Fruit fly (Drosophila melanogaster) whole organism, embryonic: Measurements from ENCODE around the gene CG12477.

Source experiments
- Abd-B ChIP-seq: fragments of 200-800 bp; sonication (Bioruptor generic); optimal IDR thresholded peaks from 2 replicates; lab custom pipeline; 2018; ENCODE audit warnings: missing biosample characterization, mild to moderate bottlenecking, missing genetic modification characterization, moderate library complexity
- CG10274 ChIP-seq: fragments of 200-800 bp; sonication (Bioruptor generic); optimal IDR thresholded peaks from 3 replicates; lab custom pipeline; 2017; ENCODE audit warnings: missing biosample characterization, mild to moderate bottlenecking, missing genetic modification characterization
- CG10565 ChIP-seq: fragments of 200-800 bp; sonication (Bioruptor generic); optimal IDR thresholded peaks from 3 replicates; lab custom pipeline; 2016; ENCODE audit warnings: missing biosample characterization, mild to moderate bottlenecking, missing genetic modification characterization
- CG10654 ChIP-seq: fragments of 200-800 bp; sonication (Bioruptor generic); optimal IDR thresholded peaks from 2 replicates; lab custom pipeline; 2016; ENCODE audit warnings: missing biosample characterization, missing genetic modification characterization
- CG11696 ChIP-seq: fragments of 200-800 bp; sonication (Bioruptor generic); IDR thresholded peaks from 2 replicates; pipeline ENCODE4 v1.3.6; 2022; ENCODE audit warnings: missing biosample characterization, missing genetic modification characterization
- CG12769 ChIP-seq: fragments of 200-800 bp; sonication (Bioruptor generic); optimal IDR thresholded peaks from 2 replicates; lab custom pipeline; 2019; ENCODE audit warnings: missing biosample characterization, mild to moderate bottlenecking, missing genetic modification characterization, moderate library complexity
- CG14710 ChIP-seq: fragments of 200-800 bp; sonication (Bioruptor generic); optimal IDR thresholded peaks from 3 replicates; lab custom pipeline; 2019; ENCODE audit warnings: missing biosample characterization, mild to moderate bottlenecking, missing genetic modification characterization, moderate library complexity
- CG15696 ChIP-seq: fragments of 200-800 bp; sonication (Bioruptor generic); optimal IDR thresholded peaks from 2 replicates; lab custom pipeline; 2019; ENCODE audit warnings: missing biosample characterization, mild to moderate bottlenecking, missing genetic modification characterization, moderate library complexity
- CG17328 ChIP-seq: fragments of 200-800 bp; sonication (Bioruptor generic); IDR thresholded peaks from 2 replicates; pipeline ENCODE4 v1.3.6; 2022; ENCODE audit warnings: missing biosample characterization, missing genetic modification characterization
- CG18599 ChIP-seq: fragments of 200-800 bp; sonication (Bioruptor generic); optimal IDR thresholded peaks from 3 replicates; lab custom pipeline; 2017; ENCODE audit warnings: missing biosample characterization, missing genetic modification characterization, mild to moderate bottlenecking, moderate library complexity, missing genetic modification reagents
- CG2120 ChIP-seq: fragments of 200-800 bp; sonication (Bioruptor generic); optimal IDR thresholded peaks from 3 replicates; lab custom pipeline; 2016; ENCODE audit warnings: missing biosample characterization, missing genetic modification characterization
- CG30403 ChIP-seq: fragments of 200-800 bp; sonication (Bioruptor generic); optimal IDR thresholded peaks from 3 replicates; lab custom pipeline; 2016; ENCODE audit warnings: missing biosample characterization, missing genetic modification characterization
- CG31224 ChIP-seq: fragments of 200-800 bp; sonication (Bioruptor generic); IDR thresholded peaks from 2 replicates; pipeline ENCODE4 v1.3.6; 2022; ENCODE audit warnings: missing biosample characterization, missing genetic modification characterization
- CG32767 ChIP-seq: fragments of 200-800 bp; sonication (Bioruptor generic); IDR thresholded peaks from 2 replicates; pipeline ENCODE4 v1.3.6; 2022; ENCODE audit warnings: missing biosample characterization, missing genetic modification characterization
- CG34376 ChIP-seq: fragments of 200-800 bp; sonication (Bioruptor generic); optimal IDR thresholded peaks from 2 replicates; lab custom pipeline; 2018; ENCODE audit warnings: missing biosample characterization, mild to moderate bottlenecking, missing genetic modification characterization
- CG4404 ChIP-seq: fragments of 200-800 bp; sonication (Bioruptor generic); IDR thresholded peaks from 2 replicates; pipeline ENCODE4 v1.3.6; 2022; ENCODE audit warnings: missing biosample characterization, missing genetic modification characterization
- CG4820 ChIP-seq: fragments of 200-800 bp; sonication (Bioruptor generic); optimal IDR thresholded peaks from 3 replicates; lab custom pipeline; 2016; ENCODE audit warnings: missing biosample characterization, missing genetic modification characterization
- CG6813 ChIP-seq: fragments of 200-800 bp; sonication (Bioruptor generic); optimal IDR thresholded peaks from 2 replicates; lab custom pipeline; 2017; ENCODE audit warnings: missing biosample characterization, missing genetic modification characterization, mild to moderate bottlenecking, moderate library complexity, missing genetic modification reagents
- CG7786 ChIP-seq: fragments of 200-800 bp; sonication (Bioruptor generic); optimal IDR thresholded peaks from 2 replicates; lab custom pipeline; 2016; ENCODE audit warnings: missing biosample characterization, missing genetic modification characterization
- CG7963 ChIP-seq: fragments of 200-800 bp; sonication (Bioruptor generic); IDR thresholded peaks from 3 replicates; pipeline ENCODE4 v1.3.6; 2022; ENCODE audit warnings: missing biosample characterization, missing genetic modification characterization; ENCODE audit not compliant: partially characterized antibody
- CG9215 ChIP-seq: fragments of 200-800 bp; sonication (Bioruptor generic); IDR thresholded peaks from 2 replicates; pipeline ENCODE4 v1.3.6; 2022; ENCODE audit warnings: missing biosample characterization, missing genetic modification characterization
- CTCF ChIP-seq: fragments of 200-800 bp; sonication (Bioruptor generic); optimal IDR thresholded peaks from 2 replicates; lab custom pipeline; 2017; ENCODE audit warnings: missing biosample characterization, mild to moderate bottlenecking, missing genetic modification characterization, moderate library complexity
- CoRest ChIP-seq: fragments of 200-800 bp; sonication (Bioruptor generic); optimal IDR thresholded peaks from 3 replicates; lab custom pipeline; 2018; ENCODE audit warnings: missing biosample characterization, mild to moderate bottlenecking, missing genetic modification characterization, moderate library complexity
- CrebB ChIP-seq: fragments of 200-800 bp; sonication (Bioruptor generic); optimal IDR thresholded peaks from 3 replicates; lab custom pipeline; 2018; ENCODE audit warnings: missing biosample characterization, mild to moderate bottlenecking, missing genetic modification characterization
- Dad ChIP-seq: fragments of 200-800 bp; sonication (Bioruptor generic); optimal IDR thresholded peaks from 3 replicates; lab custom pipeline; 2016; ENCODE audit warnings: missing biosample characterization, missing genetic modification characterization
- Doc2 ChIP-seq: fragments of 200-800 bp; sonication (Bioruptor generic); IDR thresholded peaks from 2 replicates; pipeline ENCODE4 v1.3.6; 2022; ENCODE audit warnings: missing biosample characterization, missing genetic modification characterization
- Dp ChIP-seq: fragments of 200-800 bp; sonication (Bioruptor generic); optimal IDR thresholded peaks from 2 replicates; lab custom pipeline; 2018; ENCODE audit warnings: missing biosample characterization, mild to moderate bottlenecking, missing genetic modification characterization, moderate library complexity
- Elba2 ChIP-seq: fragments of 200-800 bp; sonication (Bioruptor generic); optimal IDR thresholded peaks from 3 replicates; lab custom pipeline; 2016; ENCODE audit warnings: missing biosample characterization, missing genetic modification characterization
- Gsc ChIP-seq: fragments of 200-800 bp; sonication (Bioruptor generic); IDR thresholded peaks from 2 replicates; pipeline ENCODE4 v1.3.6; 2022; ENCODE audit warnings: missing biosample characterization, missing genetic modification characterization
- HLH3B ChIP-seq: fragments of 200-800 bp; sonication (Bioruptor generic); IDR thresholded peaks from 2 replicates; pipeline ENCODE4 v1.3.6; 2022; ENCODE audit warnings: missing biosample characterization, missing genetic modification characterization
- HLH4C ChIP-seq: fragments of 200-800 bp; sonication (Bioruptor generic); IDR thresholded peaks from 3 replicates; pipeline ENCODE4 v1.3.6; 2022; ENCODE audit warnings: missing biosample characterization, missing genetic modification characterization; ENCODE audit not compliant: partially characterized antibody
- Med ChIP-seq: fragments of 200-800 bp; sonication (Bioruptor generic); peaks from one replicate; lab custom pipeline; 2016; ENCODE audit warnings: missing biosample characterization, missing genetic modification characterization, mild to moderate bottlenecking, inconsistent platforms, moderate library complexity
- Opbp ChIP-seq: fragments of 200-800 bp; sonication (Bioruptor generic); IDR thresholded peaks from 3 replicates; pipeline ENCODE4 v1.3.6; 2022; ENCODE audit warnings: missing biosample characterization, missing genetic modification characterization; ENCODE audit not compliant: partially characterized antibody
- Poxn ChIP-seq: fragments of 200-800 bp; sonication (Bioruptor generic); IDR thresholded peaks from 2 replicates; pipeline ENCODE4 v1.3.6; 2022; ENCODE audit warnings: missing biosample characterization, missing genetic modification characterization
- Spps ChIP-seq: fragments of 200-800 bp; sonication (Bioruptor generic); optimal IDR thresholded peaks from 2 replicates; lab custom pipeline; 2018; ENCODE audit warnings: missing biosample characterization, mild to moderate bottlenecking, missing genetic modification characterization
- Ssrp ChIP-seq: fragments of 200-800 bp; sonication (Bioruptor generic); optimal IDR thresholded peaks from 2 replicates; lab custom pipeline; 2018; ENCODE audit warnings: missing biosample characterization, mild to moderate bottlenecking, missing genetic modification characterization, moderate library complexity
- Xrp1 ChIP-seq: fragments of 200-800 bp; sonication (Bioruptor generic); IDR thresholded peaks from 2 replicates; pipeline ENCODE4 v1.3.6; 2022; ENCODE audit warnings: missing biosample characterization, missing genetic modification characterization
- ac ChIP-seq: fragments of 200-800 bp; sonication (Bioruptor generic); optimal IDR thresholded peaks from 3 replicates; lab custom pipeline; 2017; ENCODE audit warnings: missing biosample characterization, mild to moderate bottlenecking, missing genetic modification characterization
- az2 ChIP-seq: fragments of 200-800 bp; sonication (Bioruptor generic); optimal IDR thresholded peaks from 3 replicates; lab custom pipeline; 2016; ENCODE audit warnings: missing biosample characterization, missing genetic modification characterization
- bbx ChIP-seq: fragments of 200-800 bp; sonication (Bioruptor generic); IDR thresholded peaks from 2 replicates; pipeline ENCODE4 v1.3.6; 2022; ENCODE audit warnings: missing biosample characterization, missing genetic modification characterization; ENCODE audit not compliant: partially characterized antibody
- cg ChIP-seq: fragments of 200-800 bp; sonication (Bioruptor generic); optimal IDR thresholded peaks from 3 replicates; lab custom pipeline; 2019; ENCODE audit warnings: missing biosample characterization, mild to moderate bottlenecking, missing genetic modification characterization, moderate library complexity
- ci ChIP-seq: fragments of 200-800 bp; sonication (Bioruptor generic); IDR thresholded peaks from 3 replicates; pipeline ENCODE4 v1.3.6; 2022; ENCODE audit warnings: missing biosample characterization, missing genetic modification characterization
- emc ChIP-seq: fragments of 200-800 bp; sonication (Bioruptor generic); optimal IDR thresholded peaks from 2 replicates; lab custom pipeline; 2016; ENCODE audit warnings: missing biosample characterization, missing genetic modification characterization
- ind ChIP-seq: fragments of 200-800 bp; sonication (Bioruptor generic); optimal IDR thresholded peaks from 3 replicates; lab custom pipeline; 2016; ENCODE audit warnings: missing biosample characterization, missing genetic modification characterization
- lbe ChIP-seq: fragments of 200-800 bp; sonication (Bioruptor generic); optimal IDR thresholded peaks from 2 replicates; lab custom pipeline; 2016; ENCODE audit warnings: missing biosample characterization, mild to moderate bottlenecking, missing genetic modification characterization
- mld ChIP-seq: fragments of 200-800 bp; sonication (Bioruptor generic); IDR thresholded peaks from 3 replicates; pipeline ENCODE4 v1.3.6; 2022; ENCODE audit warnings: missing biosample characterization, missing genetic modification characterization; ENCODE audit not compliant: partially characterized antibody
- nmo ChIP-seq: fragments of 200-800 bp; sonication (Bioruptor generic); optimal IDR thresholded peaks from 2 replicates; lab custom pipeline; 2018; ENCODE audit warnings: missing biosample characterization, mild to moderate bottlenecking, missing genetic modification characterization, moderate library complexity
- slbo ChIP-seq: fragments of 200-800 bp; sonication (Bioruptor generic); IDR thresholded peaks from 2 replicates; pipeline ENCODE4 v1.3.6; 2022; ENCODE audit warnings: missing biosample characterization, missing genetic modification characterization
- tgo ChIP-seq: fragments of 200-800 bp; sonication (Bioruptor generic); IDR thresholded peaks from 3 replicates; pipeline ENCODE4 v1.3.6; 2022; ENCODE audit warnings: missing biosample characterization, missing genetic modification characterization
- trh ChIP-seq: fragments of 200-800 bp; sonication (Bioruptor generic); optimal IDR thresholded peaks from 2 replicates; lab custom pipeline; 2016; ENCODE audit warnings: missing biosample characterization, missing genetic modification characterization

CG12477 gene

DNA sequence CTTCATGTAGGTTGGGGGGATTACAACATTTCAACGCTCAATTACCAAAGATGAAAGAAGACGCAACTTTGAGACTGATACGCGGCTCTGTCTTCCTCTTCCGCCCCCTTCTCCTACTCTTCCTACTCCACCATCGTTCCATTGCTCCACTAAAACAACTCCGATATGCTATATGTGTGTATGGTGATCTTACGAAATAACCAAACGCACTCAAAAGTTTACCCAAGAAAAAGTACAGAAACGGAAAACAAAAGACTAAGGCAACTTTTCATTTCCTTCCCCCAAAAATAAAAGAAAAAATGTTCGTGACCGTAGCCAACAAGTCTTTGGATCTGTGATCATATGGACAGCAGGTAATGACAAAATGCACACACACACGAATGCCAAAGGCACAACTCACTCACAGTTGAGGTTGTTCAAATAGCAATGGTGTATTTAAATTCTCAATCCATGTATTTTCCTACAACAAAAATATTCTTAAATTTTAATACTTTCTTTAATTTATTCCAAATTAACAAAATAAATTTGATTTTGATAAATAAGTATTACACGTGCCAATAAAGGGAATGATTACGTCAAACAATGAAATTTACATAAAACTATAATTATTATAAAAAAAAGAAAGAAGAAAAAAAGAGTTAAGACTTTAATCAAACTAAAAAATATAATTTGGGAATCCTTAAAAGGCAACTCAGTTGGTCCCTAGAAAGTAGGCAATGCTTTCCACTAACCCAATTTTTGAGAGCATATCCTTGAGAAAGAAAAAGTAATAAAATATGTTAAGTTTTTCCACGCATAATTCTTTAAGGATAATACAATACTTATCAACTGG lies 45.1 kb upstream of the CG12477 start (continued):
- TF ChIP-seq ind (GFP tag; lab: Kevin White, UChicago) (no peak), Spps (tag; lab: Kevin White, UChicago) (no peak), bbx (GFP tag; lab: Robert Waterston, UW) (no peak), ac (no peak), HLH3B (GFP tag; lab: Robert Waterston, UW) (no peak), CG4404 (GFP tag; lab: Robert Waterston, UW) (no peak), Abd-B (GFP tag; lab: Kevin White, UChicago) (no peak), CG9215 (GFP tag; lab: Robert Waterston, UW) (no peak), CoRest (tag; lab: Kevin White, UChicago) (peak; percentile 40), slbo (no peak), cg (peak; percentile 34), CG12769 (peak; percentile 28), CTCF (GFP tag; lab: Kevin White, UChicago) (no peak), Med (GFP tag; lab: Kevin White, UChicago) (no peak), Elba2 (GFP tag; lab: Kevin White, UChicago) (no peak), nmo (GFP tag; lab: Kevin White, UChicago) (peak; percentile 37), Dad (no peak), CG10654 (GFP tag; lab: Kevin White, UChicago) (no peak), CG30403 (GFP tag; lab: Kevin White, UChicago) (peak; percentile 42), CG31224 (no peak), tgo (GFP tag; lab: Robert Waterston, UW) (peak; percentile 22; the same call in 2 of the 3 replicates), Xrp1 (GFP tag; lab: Robert Waterston, UW) (no peak), CG18599 (GFP tag; lab: Kevin White, UChicago) (no peak), CG4820 (GFP tag; lab: Kevin White, UChicago) (no peak), HLH4C (GFP tag; lab: Robert Waterston, UW) (no peak), CG34376 (GFP tag; lab: Kevin White, UChicago) (no peak), CG17328 (GFP tag; lab: Robert Waterston, UW) (no peak), CG32767 (GFP tag; lab: Robert Waterston, UW) (no peak), CG10565 (GFP tag; lab: Kevin White, UChicago) (no peak), ci (GFP tag; lab: Robert Waterston, UW) (peak; percentile 47; the same call in 1 of the 3 replicates), CG15696 (tag; lab: Kevin White, UChicago) (no peak), CG7786 (GFP tag; lab: Kevin White, UChicago) (no peak), Dp (GFP tag; lab: Kevin White, UChicago) (no peak), Poxn (GFP tag; lab: Robert Waterston, UW) (no peak), CG7963 (no peak), CG6813 (GFP tag; lab: Kevin White, UChicago) (no peak), lbe (GFP tag; lab: Kevin White, UChicago) (no peak), az2 (GFP tag; lab: Kevin White, UChicago) (no peak), trh (GFP tag; lab: Kevin White, UChicago) (no peak), Opbp (GFP tag; lab: Robert Waterston, UW) (no peak), Doc2 (GFP tag; lab: Robert Waterston, UW) (no peak), CG14710 (tag; lab: Kevin White, UChicago) (no peak), mld (GFP tag; lab: Robert Waterston, UW) (no peak), CG11696 (GFP tag; lab: Robert Waterston, UW) (peak; percentile 69; the same call in 1 of the 2 replicates), Gsc (no peak), CG10274 (GFP tag; lab: Kevin White, UChicago) (no peak), CrebB (tag; lab: Kevin White, UChicago) (no peak), CG2120 (GFP tag; lab: Kevin White, UChicago) (no peak), emc (no peak), Ssrp (peak; percentile 25)
